Fruit fly (Drosophila melanogaster) whole organism, embryonic: ENCODE results near the gene CG4953.

Experiments used
- Adf1 ChIP-seq: fragments of 200-800 bp; sonication (Bioruptor generic); IDR thresholded peaks from 2 replicates; pipeline ENCODE4 v1.3.6; 2022; ENCODE audit warnings: missing biosample characterization, missing genetic modification characterization
- B-H2 ChIP-seq: fragments of 200-800 bp; sonication (Bioruptor generic); optimal IDR thresholded peaks from 2 replicates; lab custom pipeline; 2018; ENCODE audit warnings: missing biosample characterization, mild to moderate bottlenecking, missing genetic modification characterization
- Blimp-1 ChIP-seq: fragments of 200-800 bp; sonication (Bioruptor generic); optimal IDR thresholded peaks from 3 replicates; lab custom pipeline; 2018; ENCODE audit warnings: missing biosample characterization, missing genetic modification characterization, mild to moderate bottlenecking, moderate library complexity, missing genetic modification reagents
- CG1024 ChIP-seq: fragments of 200-800 bp; sonication (Bioruptor generic); IDR thresholded peaks from 2 replicates; pipeline ENCODE4 v1.3.6; 2022; ENCODE audit warnings: missing biosample characterization, missing genetic modification characterization
- CG10267 ChIP-seq: fragments of 200-800 bp; sonication (Bioruptor generic); optimal IDR thresholded peaks from 2 replicates; lab custom pipeline; 2018; ENCODE audit warnings: missing biosample characterization, mild to moderate bottlenecking, missing genetic modification characterization, moderate library complexity
- CG11723 ChIP-seq: fragments of 200-800 bp; sonication (Bioruptor generic); optimal IDR thresholded peaks from 2 replicates; lab custom pipeline; 2017; ENCODE audit warnings: missing biosample characterization, mild to moderate bottlenecking, missing genetic modification characterization
- CG12155 ChIP-seq: fragments of 200-800 bp; sonication (Bioruptor generic); optimal IDR thresholded peaks from 3 replicates; lab custom pipeline; 2016; ENCODE audit warnings: missing biosample characterization, missing genetic modification characterization
- CG15696 ChIP-seq: fragments of 200-800 bp; sonication (Bioruptor generic); optimal IDR thresholded peaks from 2 replicates; lab custom pipeline; 2019; ENCODE audit warnings: missing biosample characterization, mild to moderate bottlenecking, missing genetic modification characterization, moderate library complexity
- CG18599 ChIP-seq: fragments of 200-800 bp; sonication (Bioruptor generic); optimal IDR thresholded peaks from 3 replicates; lab custom pipeline; 2017; ENCODE audit warnings: missing biosample characterization, missing genetic modification characterization, mild to moderate bottlenecking, moderate library complexity, missing genetic modification reagents
- CG31388 ChIP-seq: fragments of 200-800 bp; sonication (Bioruptor generic); optimal IDR thresholded peaks from 2 replicates; lab custom pipeline; 2016; ENCODE audit warnings: missing biosample characterization, missing genetic modification characterization
- CG33557 ChIP-seq: fragments of 200-800 bp; sonication (Bioruptor generic); optimal IDR thresholded peaks from 2 replicates; lab custom pipeline; 2019; ENCODE audit warnings: missing biosample characterization, mild to moderate bottlenecking, missing genetic modification characterization, moderate library complexity
- CG4424 ChIP-seq: fragments of 200-800 bp; sonication (Bioruptor generic); optimal IDR thresholded peaks from 3 replicates; lab custom pipeline; 2016; ENCODE audit warnings: missing biosample characterization, missing genetic modification characterization
- CG5953 ChIP-seq: fragments of 200-800 bp; sonication (Bioruptor generic); IDR thresholded peaks from 2 replicates; pipeline ENCODE4 v1.3.6; 2022; ENCODE audit warnings: missing biosample characterization, missing genetic modification characterization
- CG6791 ChIP-seq: fragments of 200-800 bp; sonication (Bioruptor generic); IDR thresholded peaks from 3 replicates; pipeline ENCODE4 v1.3.6; 2022; ENCODE audit warnings: missing biosample characterization, missing genetic modification characterization; ENCODE audit not compliant: partially characterized antibody
- CG8359 ChIP-seq: fragments of 200-800 bp; sonication (Bioruptor generic); optimal IDR thresholded peaks from 2 replicates; lab custom pipeline; 2017; ENCODE audit warnings: missing biosample characterization, mild to moderate bottlenecking, missing genetic modification characterization, borderline replicate concordance
- CG8388 ChIP-seq: fragments of 200-800 bp; sonication (Bioruptor generic); optimal IDR thresholded peaks from 2 replicates; lab custom pipeline; 2019; ENCODE audit warnings: missing biosample characterization, mild to moderate bottlenecking, missing genetic modification characterization, moderate library complexity
- CG9876 ChIP-seq: fragments of 200-800 bp; sonication (Bioruptor generic); optimal IDR thresholded peaks from 2 replicates; lab custom pipeline; 2016; ENCODE audit warnings: missing biosample characterization, missing genetic modification characterization
- Chrac-16 ChIP-seq: fragments of 200-800 bp; sonication (Bioruptor generic); optimal IDR thresholded peaks from 3 replicates; lab custom pipeline; 2016; ENCODE audit warnings: missing biosample characterization, missing genetic modification characterization
- Dip3 ChIP-seq: fragments of 200-800 bp; sonication (Bioruptor generic); optimal IDR thresholded peaks from 3 replicates; lab custom pipeline; 2016; ENCODE audit warnings: missing biosample characterization, missing genetic modification characterization
- Dp ChIP-seq: fragments of 200-800 bp; sonication (Bioruptor generic); optimal IDR thresholded peaks from 2 replicates; lab custom pipeline; 2018; ENCODE audit warnings: missing biosample characterization, mild to moderate bottlenecking, missing genetic modification characterization, moderate library complexity
- Fer2 ChIP-seq: fragments of 200-800 bp; sonication (Bioruptor generic); optimal IDR thresholded peaks from 2 replicates; lab custom pipeline; 2018; ENCODE audit warnings: missing biosample characterization, mild to moderate bottlenecking, missing genetic modification characterization, moderate library complexity
- Fer3 ChIP-seq: fragments of 200-800 bp; sonication (Bioruptor generic); optimal IDR thresholded peaks from 2 replicates; lab custom pipeline; 2018; ENCODE audit warnings: missing biosample characterization, mild to moderate bottlenecking, missing genetic modification characterization, moderate library complexity
- GATAe ChIP-seq: fragments of 200-800 bp; sonication (Bioruptor generic); conservative IDR thresholded peaks from 2 replicates; pipeline ENCODE4 v1.3.6; 2022; ENCODE audit warnings: missing biosample characterization, missing genetic modification characterization
- Hmr ChIP-seq: fragments of 200-800 bp; sonication (Bioruptor generic); optimal IDR thresholded peaks from 3 replicates; lab custom pipeline; 2017; ENCODE audit warnings: mild to moderate bottlenecking, missing biosample characterization, missing genetic modification reagents, missing genetic modification characterization
- Neu2 ChIP-seq: fragments of 200-800 bp; sonication (Bioruptor generic); optimal IDR thresholded peaks from 3 replicates; lab custom pipeline; 2016; ENCODE audit warnings: missing biosample characterization, missing genetic modification characterization, borderline replicate concordance
- Sox102F ChIP-seq: fragments of 200-800 bp; sonication (Bioruptor generic); optimal IDR thresholded peaks from 2 replicates; lab custom pipeline; 2018; ENCODE audit warnings: missing biosample characterization, mild to moderate bottlenecking, missing genetic modification characterization, moderate library complexity
- Ssrp ChIP-seq: fragments of 200-800 bp; sonication (Bioruptor generic); optimal IDR thresholded peaks from 2 replicates; lab custom pipeline; 2018; ENCODE audit warnings: missing biosample characterization, mild to moderate bottlenecking, missing genetic modification characterization, moderate library complexity
- ab ChIP-seq: fragments of 200-800 bp; sonication (Bioruptor generic); optimal IDR thresholded peaks from 2 replicates; lab custom pipeline; 2016; ENCODE audit warnings: missing biosample characterization, missing genetic modification characterization
- btn ChIP-seq: fragments of 200-800 bp; sonication (Bioruptor generic); optimal IDR thresholded peaks from 2 replicates; lab custom pipeline; 2016; ENCODE audit warnings: missing biosample characterization, missing genetic modification characterization
- chif ChIP-seq, 2 experiments: fragments of 200-800 bp; sonication (Bioruptor generic); optimal IDR thresholded peaks; 3 replicates each; lab custom pipeline; 2016; ENCODE audit warnings: missing biosample characterization in 2 of 2, missing genetic modification characterization in 2 of 2
- danr ChIP-seq: fragments of 200-800 bp; sonication (Bioruptor generic); IDR thresholded peaks from 2 replicates; pipeline ENCODE4 v1.3.6; 2022; ENCODE audit warnings: missing biosample characterization, missing genetic modification characterization
- dpn ChIP-seq, 2 experiments: fragments of 200-800 bp; sonication (Bioruptor generic); optimal IDR thresholded peaks; 3 replicates each; lab custom pipeline; 2016; ENCODE audit warnings: missing biosample characterization in 2 of 2, missing genetic modification characterization in 2 of 2
- fd102C ChIP-seq: fragments of 200-800 bp; sonication (Bioruptor generic); optimal IDR thresholded peaks from 2 replicates; lab custom pipeline; 2018; ENCODE audit warnings: missing biosample characterization, mild to moderate bottlenecking, missing genetic modification characterization, moderate library complexity
- gsb-n ChIP-seq: fragments of 200-800 bp; sonication (Bioruptor generic); optimal IDR thresholded peaks from 3 replicates; lab custom pipeline; 2018; ENCODE audit warnings: missing biosample characterization, mild to moderate bottlenecking, missing genetic modification characterization
- kay ChIP-seq: fragments of 200-800 bp; sonication (Bioruptor generic); optimal IDR thresholded peaks from 2 replicates; lab custom pipeline; 2016; ENCODE audit warnings: missing biosample characterization, missing genetic modification characterization
- lov ChIP-seq, 2 experiments: fragments of 200-800 bp in 1 of 2; fragments of >200 bp in 1 of 2; sonication (Bioruptor generic) in 1 of 2; IDR thresholded peaks in 1 of 2; optimal IDR thresholded peaks in 1 of 2; 2 replicates in 1 of 2; 3 replicates in 1 of 2; pipeline versions ENCODE4 v1.3.6 to Lab custom; 2017 to 2022; ENCODE audit warnings: missing biosample characterization in 1 of 2, missing genetic modification characterization in 1 of 2
- nerfin-1 ChIP-seq: fragments of 200-800 bp; sonication (Bioruptor generic); optimal IDR thresholded peaks from 3 replicates; lab custom pipeline; 2019; ENCODE audit warnings: missing biosample characterization, mild to moderate bottlenecking, missing genetic modification characterization, moderate library complexity
- otp ChIP-seq: fragments of 200-800 bp; sonication (Bioruptor generic); IDR thresholded peaks from 3 replicates; pipeline ENCODE4, ENCODE4 v1.3.6; 2022; ENCODE audit warnings: missing biosample characterization, missing genetic modification characterization
- scrt ChIP-seq: fragments of 200-800 bp; sonication (Bioruptor generic); optimal IDR thresholded peaks from 2 replicates; lab custom pipeline; 2018; ENCODE audit warnings: missing biosample characterization, mild to moderate bottlenecking, missing genetic modification characterization, moderate library complexity
- slbo ChIP-seq: fragments of 200-800 bp; sonication (Bioruptor generic); IDR thresholded peaks from 2 replicates; pipeline ENCODE4 v1.3.6; 2022; ENCODE audit warnings: missing biosample characterization, missing genetic modification characterization
- sob ChIP-seq: fragments of 200-800 bp; sonication (Bioruptor generic); IDR thresholded peaks from 2 replicates; pipeline ENCODE4 v1.3.6; 2022; ENCODE audit warnings: missing biosample characterization, missing genetic modification characterization
- sqz ChIP-seq: fragments of 200-800 bp; sonication (Bioruptor generic); optimal IDR thresholded peaks from 3 replicates; lab custom pipeline; 2018; ENCODE audit warnings: missing biosample characterization, mild to moderate bottlenecking, missing genetic modification characterization
- sug ChIP-seq: fragments of 200-800 bp; optimal IDR thresholded peaks from 2 replicates; lab custom pipeline; 2019; ENCODE audit warnings: missing biosample characterization, mild to moderate bottlenecking, missing genetic modification characterization, moderate library complexity
- tna ChIP-seq: fragments of 200-800 bp; sonication (Bioruptor generic); IDR thresholded peaks from 2 replicates; pipeline ENCODE4 v1.3.6; 2022; ENCODE audit warnings: missing biosample characterization, missing genetic modification characterization; ENCODE audit not compliant: partially characterized antibody
- vvl ChIP-seq: fragments of 200-800 bp; sonication (Bioruptor generic); IDR thresholded peaks from 2 replicates; pipeline ENCODE4 v1.3.6; 2022; ENCODE audit warnings: missing biosample characterization, missing genetic modification characterization
- zen ChIP-seq: fragments of 200-800 bp; sonication (Bioruptor generic); optimal IDR thresholded peaks from 3 replicates; lab custom pipeline; 2018; ENCODE audit warnings: missing biosample characterization, mild to moderate bottlenecking, missing genetic modification characterization, moderate library complexity
- zen2 ChIP-seq: fragments of 200-800 bp; sonication (Bioruptor generic); IDR thresholded peaks from 3 replicates; pipeline ENCODE4 v1.3.6; 2022; ENCODE audit warnings: missing biosample characterization, missing genetic modification characterization; ENCODE audit not compliant: partially characterized antibody
- zfh1 ChIP-seq: fragments of 200-800 bp; sonication (Bioruptor generic); IDR thresholded peaks from 3 replicates; pipeline ENCODE4 v1.3.6; 2022; ENCODE audit warnings: missing biosample characterization, missing genetic modification characterization

CG4953 gene

DNA sequence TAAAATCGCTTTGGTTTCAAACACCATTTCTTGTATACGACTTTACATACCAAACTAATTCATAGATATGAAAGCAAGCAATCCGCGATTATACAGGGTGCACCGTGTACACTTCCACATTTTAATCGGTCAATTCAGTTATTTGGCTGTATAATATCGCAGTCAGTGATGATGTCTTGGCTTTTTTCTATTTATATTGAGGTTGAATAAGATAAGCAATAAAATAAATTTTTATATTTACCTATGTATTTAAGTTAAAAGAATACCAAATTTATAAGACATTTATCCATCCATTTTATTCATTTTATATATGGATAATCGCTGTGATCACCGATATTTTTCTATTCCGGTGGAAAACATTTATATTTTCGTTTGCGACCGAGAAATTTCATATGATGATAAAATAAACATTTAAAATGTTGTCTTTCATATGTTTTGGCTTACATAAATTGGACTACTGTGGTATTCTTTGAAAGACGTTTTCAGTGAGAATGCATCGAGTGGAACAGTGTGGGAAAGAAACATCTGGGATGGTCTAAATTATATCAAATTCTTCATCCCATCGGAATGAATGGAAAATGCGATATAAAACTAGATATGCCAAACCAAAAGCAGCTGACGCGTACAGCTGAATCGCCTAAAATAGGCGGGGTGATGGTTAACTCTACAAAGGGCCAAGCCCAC, 39.6 kb upstream of the CG4953 start, which contains the start of gene CG5708 (continued):
- no peak for TF ChIP-seq tna (GFP tag; lab: Robert Waterston, UW)
- TF ChIP-seq CG8359 (GFP tag; lab: Kevin White, UChicago) = no peak
- TF ChIP-seq Hmr (GFP tag; lab: Kevin White, UChicago) = no peak
- TF ChIP-seq lov (optimal IDR thresholded peaks at IDR 0.05; lab: Kevin White, UChicago) = no peak
- no peak for TF ChIP-seq lov (GFP tag; IDR thresholded peaks at IDR 0.05; lab: Robert Waterston, UW)
- no peak for TF ChIP-seq btn (GFP tag; lab: Kevin White, UChicago)
- TF ChIP-seq gsb-n (tag; lab: Kevin White, UChicago) = no peak
- no peak for TF ChIP-seq otp (GFP tag; lab: Robert Waterston, UW)
- TF ChIP-seq nerfin-1 (tag; lab: Kevin White, UChicago) = no peak
- TF ChIP-seq fd102C = no peak
- no peak for TF ChIP-seq Adf1
- no peak for TF ChIP-seq Blimp-1 (GFP tag; lab: Kevin White, UChicago)
- no peak for TF ChIP-seq Fer2
- TF ChIP-seq CG4424 (GFP tag; lab: Kevin White, UChicago) = peak; percentile 6
- no peak for TF ChIP-seq zen2
- TF ChIP-seq CG15696 (tag; lab: Kevin White, UChicago) = no peak
- peak; percentile 89 for TF ChIP-seq CG11723 (GFP tag; lab: Kevin White, UChicago)
- TF ChIP-seq slbo (GFP tag; lab: Robert Waterston, UW) = peak; percentile 73
- TF ChIP-seq Sox102F = no peak
- TF ChIP-seq sqz = no peak
- TF ChIP-seq CG6791 (GFP tag; lab: Robert Waterston, UW) = peak; percentile 32; the same call in 1 of the 3 replicates
- TF ChIP-seq Dp (GFP tag; lab: Kevin White, UChicago) = no peak
- TF ChIP-seq Ssrp (tag; lab: Kevin White, UChicago) = no peak
- no peak for TF ChIP-seq dpn (GFP tag; optimal IDR thresholded peaks at IDR 0.05; lab: Kevin White, UChicago)
- no peak for TF ChIP-seq GATAe
- peak; percentile 25 for TF ChIP-seq CG10267 (tag; lab: Kevin White, UChicago)
- no peak for TF ChIP-seq zen (tag; lab: Kevin White, UChicago)
- TF ChIP-seq Fer3 = no peak
- TF ChIP-seq Dip3 = no peak
- no peak for TF ChIP-seq CG18599 (GFP tag; lab: Kevin White, UChicago)
- 0 out of 2 replicates have a peak, but pooled peaks have one; percentile 42 for TF ChIP-seq vvl (GFP tag; lab: Robert Waterston, UW)
- 0 out of 2 replicates have a peak, but pooled peaks have one; percentile 39 for TF ChIP-seq sob (GFP tag; lab: Robert Waterston, UW)
- TF ChIP-seq CG33557 (GFP tag; lab: Kevin White, UChicago) = no peak
- peak; percentile 96 for TF ChIP-seq CG1024 (GFP tag; lab: Robert Waterston, UW)
- TF ChIP-seq scrt (GFP tag; lab: Kevin White, UChicago) = no peak
- no peak for TF ChIP-seq CG8388 (GFP tag; lab: Kevin White, UChicago)
- TF ChIP-seq kay (GFP tag; lab: Kevin White, UChicago) = no peak
- TF ChIP-seq Chrac-16 (GFP tag; lab: Kevin White, UChicago) = no peak
- TF ChIP-seq CG9876 (GFP tag; lab: Kevin White, UChicago) = no peak
- TF ChIP-seq CG12155 = no peak
- TF ChIP-seq zfh1 (GFP tag; lab: Robert Waterston, UW) = no peak
- TF ChIP-seq danr (GFP tag; lab: Robert Waterston, UW) = no peak
- peak; percentile 15 for TF ChIP-seq sug (tag; lab: Kevin White, UChicago)
- no peak for TF ChIP-seq CG5953 (GFP tag; lab: Robert Waterston, UW)
- no peak for TF ChIP-seq chif (GFP tag; optimal IDR thresholded peaks at IDR 0.05; lab: Kevin White, UChicago)
- TF ChIP-seq Neu2 (GFP tag; lab: Kevin White, UChicago) = no peak
- no peak for TF ChIP-seq ab (GFP tag; lab: Kevin White, UChicago)
- no peak for TF ChIP-seq CG31388
- peak; percentile 35 for TF ChIP-seq B-H2 (GFP tag; lab: Kevin White, UChicago)
